Worm (Caenorhabditis elegans) whole organism, midembryonic: ENCODE data around the gene C11H1.5.

Experiments used
- cog-1 ChIP-seq: sonication (generic microtip); optimal IDR thresholded peaks from 2 replicates; lab custom pipeline; 2016; ENCODE audit warnings: missing genetic modification characterization, missing compliant biosample characterization
- med-1 ChIP-seq: sonication (generic microtip); optimal IDR thresholded peaks from 2 replicates; lab custom pipeline; 2017; ENCODE audit warnings: missing genetic modification characterization, mild to moderate bottlenecking, missing compliant biosample characterization, antibody characterized with exemption, missing genetic modification reagents; ENCODE audit not compliant: insufficient read depth

DNA sequence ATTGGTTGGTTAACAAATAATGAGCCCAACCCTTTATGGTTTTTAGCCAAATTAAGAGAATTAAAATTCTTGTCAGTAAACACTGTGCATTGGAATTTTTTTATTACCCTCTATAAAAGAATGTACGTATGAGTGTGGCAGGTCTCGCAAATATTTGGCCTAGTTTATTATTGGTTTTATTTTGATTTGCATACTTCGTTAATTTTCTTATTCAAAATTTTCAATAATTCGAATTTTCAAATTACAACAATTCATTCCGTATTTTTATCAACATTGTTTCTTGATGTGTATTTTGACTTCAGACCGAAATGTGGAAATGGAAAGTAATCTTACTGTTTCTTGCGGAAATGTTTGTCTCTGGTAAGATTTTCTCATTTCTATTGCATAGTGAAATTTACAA lies 45.3 kb downstream of the C11H1.5 start, which contains the start of gene E02H4.4:
- TF ChIP-seq med-1 (no peak), cog-1 (no peak)
